Worm (Caenorhabditis elegans) whole organism, L1 larva: ENCODE results near the gene ife-5.

Source experiments
- C04F5.9 ChIP-seq: sonication (generic microtip); optimal IDR thresholded peaks from 2 replicates; lab custom pipeline; 2016; ENCODE audit warnings: missing genetic modification characterization, missing compliant biosample characterization
- C34B4.2 ChIP-seq: sonication (generic microtip); optimal IDR thresholded peaks from 2 replicates; lab custom pipeline; 2017; ENCODE audit warnings: mild to moderate bottlenecking, missing genetic modification characterization, missing compliant biosample characterization
- F16B12.6 ChIP-seq: fragments of 150-350 bp; optimal IDR thresholded peaks from 2 replicates; lab custom pipeline; 2014; ENCODE audit warnings: missing biosample characterization, missing genetic modification characterization
- alr-1 ChIP-seq: fragments of 200-800 bp; sonication (Bioruptor generic); optimal IDR thresholded peaks from 2 replicates; lab custom pipeline; 2018; ENCODE audit warnings: borderline replicate concordance, mild to moderate bottlenecking, missing genetic modification characterization, missing compliant biosample characterization
- aly-2 ChIP-seq: fragments of 150-350 bp; optimal IDR thresholded peaks from 2 replicates; lab custom pipeline; 2014; ENCODE audit warnings: missing biosample characterization, missing genetic modification characterization
- ceh-82 ChIP-seq, 3 experiments: fragments of 150-350 bp in 1 of 3; sonication (generic microtip) in 2 of 3; optimal IDR thresholded peaks; 2 replicates each; lab custom pipeline; 2014 to 2017; ENCODE audit warnings: missing biosample characterization in 3 of 3, missing genetic modification characterization in 3 of 3
- ces-1 ChIP-seq: fragments of 150-350 bp; optimal IDR thresholded peaks from 2 replicates; lab custom pipeline; 2014; ENCODE audit warnings: missing biosample characterization, missing genetic modification reagents, missing genetic modification characterization
- egl-27 ChIP-seq, 2 experiments: fragments of 150-350 bp in 1 of 2; sonication (generic microtip); optimal IDR thresholded peaks; 3 replicates each; lab custom pipeline; 2017 to 2018; ENCODE audit warnings: missing biosample characterization in 2 of 2, missing genetic modification characterization in 2 of 2, missing genetic modification reagents in 2 of 2
- elt-2 ChIP-seq: sonication (generic microtip); optimal IDR thresholded peaks from 2 replicates; lab custom pipeline; 2016; ENCODE audit warnings: missing genetic modification characterization, mild to moderate bottlenecking, inconsistent platforms, missing compliant biosample characterization, missing genetic modification reagents
- ets-5 ChIP-seq: fragments of 200-800 bp; sonication (Bioruptor generic); IDR thresholded peaks from 2 replicates; pipeline ENCODE4 v1.3.6; 2022; ENCODE audit warnings: missing genetic modification characterization, missing compliant biosample characterization
- fkh-10 ChIP-seq: sonication (generic microtip); optimal IDR thresholded peaks from 2 replicates; lab custom pipeline; 2017; ENCODE audit warnings: missing biosample characterization, missing genetic modification reagents, missing genetic modification characterization
- fkh-4 ChIP-seq: sonication (generic microtip); optimal IDR thresholded peaks from 2 replicates; lab custom pipeline; 2016; ENCODE audit warnings: missing compliant biosample characterization, missing genetic modification characterization, borderline replicate concordance
- grh-1 ChIP-seq: fragments of 200-800 bp; sonication (Bioruptor generic); IDR thresholded peaks from 2 replicates; pipeline ENCODE4 v1.3.6; 2022; ENCODE audit warnings: missing genetic modification reagents, missing genetic modification characterization, missing compliant biosample characterization
- hpl-2 ChIP-seq: fragments of 150-350 bp; optimal IDR thresholded peaks from 2 replicates; lab custom pipeline; 2014; ENCODE audit warnings: missing biosample characterization, missing genetic modification reagents, missing genetic modification characterization
- irx-1 ChIP-seq: sonication (generic microtip); optimal IDR thresholded peaks from 2 replicates; lab custom pipeline; 2016; ENCODE audit warnings: missing genetic modification characterization, missing compliant biosample characterization
- lin-13 ChIP-seq: fragments of 150-350 bp; optimal IDR thresholded peaks from 2 replicates; lab custom pipeline; 2014; ENCODE audit warnings: missing biosample characterization, missing genetic modification reagents, missing genetic modification characterization
- lin-14 ChIP-seq: fragments of 200-800 bp; sonication (Bioruptor generic); optimal IDR thresholded peaks from 2 replicates; lab custom pipeline; 2018; ENCODE audit warnings: mild to moderate bottlenecking, missing genetic modification characterization, moderate library complexity, missing compliant biosample characterization
- lin-35 ChIP-seq, 2 experiments: fragments of 150-350 bp; optimal IDR thresholded peaks; 2 replicates each; lab custom pipeline; 2014; ENCODE audit warnings: missing biosample characterization in 2 of 2, missing genetic modification characterization in 2 of 2, missing genetic modification reagents in 2 of 2
- mdl-1 ChIP-seq, 2 experiments: fragments of 150-350 bp; optimal IDR thresholded peaks; 2 replicates each; lab custom pipeline; 2014 to 2017; ENCODE audit warnings: missing biosample characterization in 2 of 2, missing genetic modification characterization in 2 of 2, inconsistent platforms in 1 of 2
- mep-1 ChIP-seq: fragments of 150-350 bp; optimal IDR thresholded peaks from 2 replicates; lab custom pipeline; 2014; ENCODE audit warnings: missing biosample characterization, missing genetic modification characterization
- nhr-11 ChIP-seq: fragments of 150-350 bp; optimal IDR thresholded peaks from 2 replicates; lab custom pipeline; 2014; ENCODE audit warnings: missing biosample characterization, missing genetic modification characterization
- nhr-12 ChIP-seq: sonication (generic microtip); optimal IDR thresholded peaks from 2 replicates; lab custom pipeline; 2017; ENCODE audit warnings: missing biosample characterization, missing genetic modification characterization
- nhr-19 ChIP-seq: fragments of 200-800 bp; sonication (Bioruptor generic); conservative IDR thresholded peaks from 2 replicates; pipeline ENCODE4 v1.3.6; 2022; ENCODE audit warnings: missing genetic modification characterization, missing compliant biosample characterization
- nhr-237 ChIP-seq: fragments of 150-350 bp; optimal IDR thresholded peaks from 2 replicates; lab custom pipeline; 2014; ENCODE audit warnings: missing biosample characterization, missing genetic modification characterization
- nhr-28 ChIP-seq: fragments of 150-350 bp; optimal IDR thresholded peaks from 2 replicates; lab custom pipeline; 2014; ENCODE audit warnings: missing biosample characterization, missing genetic modification characterization
- nhr-47 ChIP-seq: sonication (generic microtip); optimal IDR thresholded peaks from 2 replicates; lab custom pipeline; 2016; ENCODE audit warnings: mild to moderate bottlenecking, missing genetic modification characterization, moderate library complexity, missing compliant biosample characterization
- nhr-71 ChIP-seq: sonication (generic microtip); optimal IDR thresholded peaks from 2 replicates; lab custom pipeline; 2016; ENCODE audit warnings: mild to moderate bottlenecking, missing genetic modification characterization, moderate library complexity, missing compliant biosample characterization
- nhr-76 ChIP-seq: sonication (generic microtip); optimal IDR thresholded peaks from 2 replicates; lab custom pipeline; 2017; ENCODE audit warnings: missing biosample characterization, missing genetic modification characterization
- nhr-77 ChIP-seq: fragments of 150-350 bp; optimal IDR thresholded peaks from 2 replicates; lab custom pipeline; 2014; ENCODE audit warnings: missing biosample characterization, missing genetic modification characterization
- nhr-85 ChIP-seq: sonication (generic microtip); peaks from one replicate; lab custom pipeline; 2016; ENCODE audit warnings: missing genetic modification characterization, inconsistent platforms, missing compliant biosample characterization
- nhr-90 ChIP-seq: sonication (generic microtip); optimal IDR thresholded peaks from 2 replicates; lab custom pipeline; 2016; ENCODE audit warnings: mild to moderate bottlenecking, missing genetic modification characterization, missing compliant biosample characterization; ENCODE audit not compliant: poor library complexity
- pax-3 ChIP-seq: fragments of 200-800 bp; sonication (Bioruptor generic); optimal IDR thresholded peaks from 2 replicates; lab custom pipeline; 2018; ENCODE audit warnings: mild to moderate bottlenecking, missing genetic modification characterization, moderate library complexity, missing compliant biosample characterization
- pqm-1 ChIP-seq: sonication (generic microtip); optimal IDR thresholded peaks from 3 replicates; lab custom pipeline; 2017; ENCODE audit warnings: missing biosample characterization, missing genetic modification characterization
- rnt-1 ChIP-seq: sonication (generic microtip); optimal IDR thresholded peaks from 2 replicates; lab custom pipeline; 2016; ENCODE audit warnings: mild to moderate bottlenecking, missing genetic modification characterization, moderate library complexity, missing compliant biosample characterization
- skn-1 ChIP-seq: fragments of 150-350 bp; optimal IDR thresholded peaks from 2 replicates; lab custom pipeline; 2014; ENCODE audit warnings: missing biosample characterization, missing genetic modification characterization
- swsn-7 ChIP-seq: sonication (generic microtip); optimal IDR thresholded peaks from 2 replicates; lab custom pipeline; 2016; ENCODE audit warnings: missing genetic modification characterization, missing compliant biosample characterization
- tbx-2 ChIP-seq: sonication (generic microtip); optimal IDR thresholded peaks from 2 replicates; lab custom pipeline; 2016; ENCODE audit warnings: missing genetic modification characterization, missing compliant biosample characterization
- unc-30 ChIP-seq: sonication (generic microtip); optimal IDR thresholded peaks from 2 replicates; lab custom pipeline; 2017; ENCODE audit warnings: missing biosample characterization, missing genetic modification characterization
- vab-15 ChIP-seq: sonication (generic microtip); optimal IDR thresholded peaks from 2 replicates; lab custom pipeline; 2017; ENCODE audit warnings: missing genotype, mild to moderate bottlenecking, missing genetic modification characterization, missing compliant biosample characterization
- xbp-1 ChIP-seq: sonication (generic microtip); optimal IDR thresholded peaks from 2 replicates; lab custom pipeline; 2016; ENCODE audit warnings: missing genetic modification characterization, missing compliant biosample characterization
- zip-4 ChIP-seq: fragments of 200-800 bp; sonication (Bioruptor generic); optimal IDR thresholded peaks from 2 replicates; lab custom pipeline; 2018; ENCODE audit warnings: mild to moderate bottlenecking, missing genetic modification characterization, moderate library complexity, missing compliant biosample characterization
- ztf-4 ChIP-seq: fragments of 150-350 bp; optimal IDR thresholded peaks from 2 replicates; lab custom pipeline; 2014; ENCODE audit warnings: missing biosample characterization, missing genetic modification characterization

Gene ife-5

DNA sequence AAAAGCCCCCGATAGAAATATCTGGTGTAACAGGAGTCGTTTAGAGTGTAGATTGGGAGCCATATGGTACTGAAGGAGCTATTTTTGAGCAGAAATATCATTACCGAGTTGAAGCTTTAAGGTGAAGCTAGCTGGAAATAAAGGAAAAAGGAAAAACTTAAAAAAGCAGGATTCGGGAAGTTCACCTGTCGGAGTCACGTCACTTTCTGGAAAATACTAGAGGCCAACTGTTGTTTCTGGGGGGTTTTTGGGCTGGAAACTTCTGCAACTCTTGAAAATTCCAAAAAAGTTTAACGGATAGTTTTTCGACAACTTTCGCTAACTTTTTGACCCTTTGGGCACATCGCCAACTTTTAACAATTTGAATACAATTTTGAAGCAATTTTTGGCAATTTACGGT lies 42.8 kb downstream of the ife-5 start, which contains the start of gene sre-53:
sre-53 (minus strand) TSS at position 101 of the 400 bp plus-strand sequence.
- no peak for TF ChIP-seq nhr-12 (tag; lab: Kevin White, UChicago)
- no peak for TF ChIP-seq egl-27 (tag; optimal IDR thresholded peaks at IDR 0.05; lab: Kevin White, UChicago)
- no peak for TF ChIP-seq nhr-76 (tag; lab: Kevin White, UChicago)
- no peak for TF ChIP-seq mdl-1 (tag; optimal IDR thresholded peaks at IDR 0.05; lab: Kevin White, UChicago)
- no peak for TF ChIP-seq irx-1 (tag; lab: Kevin White, UChicago)
- no peak for TF ChIP-seq zip-4
- TF ChIP-seq swsn-7 (tag; lab: Kevin White, UChicago): no peak
- TF ChIP-seq nhr-11 (tag; lab: Kevin White, UChicago): no peak
- no peak for TF ChIP-seq aly-2 (tag; lab: Kevin White, UChicago)
- no peak for TF ChIP-seq elt-2
- no peak for TF ChIP-seq xbp-1 (tag; lab: Kevin White, UChicago)
- TF ChIP-seq ets-5 (GFP tag; lab: Robert Waterston, UW): no peak
- TF ChIP-seq lin-13: no peak
- TF ChIP-seq vab-15 (tag; lab: Kevin White, UChicago): no peak
- no peak for TF ChIP-seq nhr-90
- TF ChIP-seq C04F5.9: no peak

DNA sequence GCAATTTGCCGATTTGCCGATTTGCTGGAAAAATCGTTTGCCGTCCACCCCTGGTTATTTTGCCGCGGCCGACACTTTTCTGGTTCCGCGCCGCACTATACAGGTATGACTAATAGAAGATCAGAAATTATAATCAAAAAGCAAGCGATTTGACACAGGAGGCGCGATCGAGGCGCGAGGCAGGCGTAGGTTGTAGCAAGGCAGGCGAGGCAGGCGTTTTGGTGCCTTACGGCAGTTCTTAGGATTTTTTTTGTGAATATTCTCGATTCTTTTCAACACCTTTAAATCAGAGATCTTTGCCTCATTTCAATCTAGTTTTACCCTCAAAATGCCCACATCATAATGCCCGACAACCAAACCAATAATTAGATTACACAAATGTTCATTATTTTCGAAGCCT lies 43.7 kb downstream of the ife-5 start, which contains the start of gene sre-56:
sre-56 (plus strand) TSS at position 301 of the 400 bp plus-strand sequence.
- no peak for TF ChIP-seq skn-1 (tag; lab: Kevin White, UChicago)
- TF ChIP-seq nhr-76 (tag; lab: Kevin White, UChicago): no peak
- no peak for TF ChIP-seq tbx-2 (tag; lab: Kevin White, UChicago)

DNA sequence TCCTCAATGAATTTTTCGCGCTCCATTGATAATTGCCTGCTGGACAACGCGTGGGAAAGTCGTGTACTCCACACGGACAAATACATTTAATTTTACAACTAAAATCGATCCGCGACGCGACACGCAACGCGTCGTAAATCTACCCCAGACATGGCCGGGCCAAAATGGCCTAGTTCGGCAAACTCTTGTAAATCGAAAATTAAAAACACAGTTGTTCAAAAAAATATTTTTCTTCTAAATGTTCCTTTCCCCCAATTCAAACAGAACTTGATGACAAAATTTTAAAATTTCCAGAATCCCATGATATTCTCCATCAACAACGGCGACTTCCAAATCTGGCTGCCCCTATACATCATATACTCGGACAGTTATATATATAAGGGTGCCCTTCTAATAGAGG lies 48.5 kb downstream of the ife-5 start, which contains the start of gene sre-55:
sre-55 (plus strand) TSS at position 301 of the 400 bp plus-strand sequence.
- TF ChIP-seq lin-35 (GFP tag; optimal IDR thresholded peaks at IDR 0.05; lab: Kevin White, UChicago) (no peak), lin-14 (GFP tag; lab: Kevin White, UChicago) (no peak), rnt-1 (tag; lab: Kevin White, UChicago) (no peak), unc-30 (tag; lab: Kevin White, UChicago) (no peak), nhr-11 (tag; lab: Kevin White, UChicago) (no peak), hpl-2 (GFP tag; lab: Kevin White, UChicago) (no peak), C04F5.9 (no peak), nhr-28 (tag; lab: Kevin White, UChicago) (no peak), F16B12.6 (no peak), nhr-85 (tag; lab: Kevin White, UChicago) (no peak), pax-3 (tag; lab: Kevin White, UChicago) (no peak), ces-1 (GFP tag; lab: Kevin White, UChicago) (no peak), nhr-19 (GFP tag; lab: Robert Waterston, UW) (no peak), swsn-7 (tag; lab: Kevin White, UChicago) (no peak), mdl-1 (tag; optimal IDR thresholded peaks at IDR 0.05; lab: Kevin White, UChicago) (no peak)

DNA sequence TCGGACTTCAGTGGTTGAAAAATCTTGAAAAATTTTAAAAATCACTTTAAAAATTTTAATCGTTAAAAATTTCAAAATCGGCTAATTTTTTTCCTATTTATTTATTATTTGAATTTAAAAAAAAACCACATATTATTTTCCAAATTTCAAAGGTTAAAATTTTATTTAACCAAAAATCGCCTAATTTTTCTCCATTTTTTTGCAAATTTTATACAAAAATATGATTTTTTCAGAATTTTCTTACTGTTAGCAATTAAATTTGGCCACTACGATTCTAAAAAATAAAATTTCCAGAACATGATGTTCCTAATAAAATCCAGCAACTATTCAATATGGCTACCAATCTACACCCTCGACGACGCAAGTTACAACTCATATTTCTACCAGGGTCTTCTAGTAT lies 52.2 kb downstream of the ife-5 start, which contains the start of gene sre-54:
sre-54 (plus strand) TSS at position 301 of the 400 bp plus-strand sequence.
- TF ChIP-seq lin-13 (no peak), ztf-4 (no peak), C34B4.2 (tag; lab: Kevin White, UChicago) (no peak), pqm-1 (tag; lab: Kevin White, UChicago) (no peak), nhr-77 (tag; lab: Kevin White, UChicago) (no peak), fkh-4 (tag; lab: Kevin White, UChicago) (no peak), nhr-47 (no peak), alr-1 (tag; lab: Kevin White, UChicago) (no peak), grh-1 (no peak), ceh-82 (tag; optimal IDR thresholded peaks at IDR 0.05; lab: Kevin White, UChicago) (no peak), nhr-237 (tag; lab: Kevin White, UChicago) (no peak), tbx-2 (tag; lab: Kevin White, UChicago) (no peak), fkh-10 (GFP tag; lab: Kevin White, UChicago) (no peak), nhr-71 (tag; lab: Kevin White, UChicago) (no peak), vab-15 (tag; lab: Kevin White, UChicago) (no peak), lin-14 (GFP tag; lab: Kevin White, UChicago) (no peak), nhr-11 (tag; lab: Kevin White, UChicago) (no peak), mep-1 (no peak)
